Worm (Caenorhabditis elegans) whole organism, L2 larva: ENCODE measurements around the gene gtsf-1.
A peak's percentile ranks its signal among the peaks of the same experiment; 100 is the strongest.

Source experiments
- C34F6.9 ChIP-seq: fragments of 150-350 bp; optimal IDR thresholded peaks from 2 replicates; lab custom pipeline; 2014; ENCODE audit warnings: missing biosample characterization, missing genetic modification characterization
- F13H6.1 ChIP-seq: sonication (generic microtip); optimal IDR thresholded peaks from 2 replicates; lab custom pipeline; 2016; ENCODE audit warnings: missing genetic modification characterization, missing compliant biosample characterization
- R02D3.7 ChIP-seq: fragments of 150-350 bp; optimal IDR thresholded peaks from 2 replicates; lab custom pipeline; 2014; ENCODE audit warnings: missing biosample characterization, missing genetic modification characterization
- Y55F3AM.14 ChIP-seq: fragments of 200-800 bp; sonication (Bioruptor generic); optimal IDR thresholded peaks from 2 replicates; lab custom pipeline; 2018; ENCODE audit warnings: mild to moderate bottlenecking, missing genetic modification characterization, missing compliant biosample characterization
- ZK546.5 ChIP-seq: sonication (generic microtip); optimal IDR thresholded peaks from 2 replicates; lab custom pipeline; 2017; ENCODE audit warnings: missing biosample characterization, missing genetic modification characterization
- alr-1 ChIP-seq: fragments of 150-350 bp; optimal IDR thresholded peaks from 2 replicates; lab custom pipeline; 2014; ENCODE audit warnings: missing biosample characterization, missing genetic modification characterization
- aly-2 ChIP-seq: fragments of 150-350 bp; optimal IDR thresholded peaks from 2 replicates; lab custom pipeline; 2014; ENCODE audit warnings: missing biosample characterization, missing genetic modification characterization
- ama-1 ChIP-seq: fragments of 150-350 bp; optimal IDR thresholded peaks from 2 replicates; lab custom pipeline; 2018; ENCODE audit warnings: inconsistent platforms
- blmp-1 ChIP-seq: sonication (generic microtip); optimal IDR thresholded peaks from 2 replicates; lab custom pipeline; 2017; ENCODE audit warnings: missing genetic modification characterization, mild to moderate bottlenecking, missing compliant biosample characterization, antibody characterized with exemption, moderate library complexity; ENCODE audit not compliant: insufficient read depth
- ceh-16 ChIP-seq: fragments of 150-350 bp; optimal IDR thresholded peaks from 2 replicates; lab custom pipeline; 2014; ENCODE audit warnings: missing biosample characterization, missing genetic modification characterization
- ceh-82 ChIP-seq: fragments of 150-350 bp; optimal IDR thresholded peaks from 2 replicates; lab custom pipeline; 2014; ENCODE audit warnings: missing biosample characterization, missing genetic modification characterization
- crh-2 ChIP-seq: sonication (generic microtip); optimal IDR thresholded peaks from 2 replicates; lab custom pipeline; 2017; ENCODE audit warnings: missing biosample characterization, missing genetic modification characterization
- dmd-4 ChIP-seq: sonication (generic microtip); optimal IDR thresholded peaks from 2 replicates; lab custom pipeline; 2017; ENCODE audit warnings: missing biosample characterization, missing genetic modification characterization
- egl-27 ChIP-seq: sonication (generic microtip); optimal IDR thresholded peaks from 3 replicates; lab custom pipeline; 2017; ENCODE audit warnings: missing biosample characterization, missing genetic modification reagents, missing genetic modification characterization
- elt-1 ChIP-seq: fragments of 150-350 bp; optimal IDR thresholded peaks from 2 replicates; lab custom pipeline; 2014; ENCODE audit warnings: missing biosample characterization, missing genetic modification characterization
- elt-3 ChIP-seq: sonication (generic microtip); optimal IDR thresholded peaks from 2 replicates; lab custom pipeline; 2017; ENCODE audit warnings: missing biosample characterization, missing genetic modification characterization
- fos-1 ChIP-seq: fragments of 150-350 bp; optimal IDR thresholded peaks from 2 replicates; lab custom pipeline; 2014; ENCODE audit warnings: missing biosample characterization, missing genetic modification characterization
- gmeb-1 ChIP-seq: fragments of 150-350 bp; optimal IDR thresholded peaks from 2 replicates; lab custom pipeline; 2014; ENCODE audit warnings: missing biosample characterization, missing genetic modification characterization
- lin-11 ChIP-seq: fragments of 150-350 bp; sonication (generic microtip); optimal IDR thresholded peaks from 2 replicates; lab custom pipeline; 2014; ENCODE audit warnings: missing biosample characterization, missing genetic modification characterization, inconsistent platforms, mixed read lengths
- lin-13 ChIP-seq: fragments of 150-350 bp; optimal IDR thresholded peaks from 2 replicates; lab custom pipeline; 2014; ENCODE audit warnings: missing biosample characterization, missing genetic modification reagents, missing genetic modification characterization
- lin-39 ChIP-seq: fragments of 150-350 bp; optimal IDR thresholded peaks from 2 replicates; lab custom pipeline; 2014; ENCODE audit warnings: missing biosample characterization, missing genetic modification reagents, missing genetic modification characterization
- lsy-2 ChIP-seq, 2 experiments: fragments of 150-350 bp in 1 of 2; sonication (generic microtip) in 1 of 2; optimal IDR thresholded peaks; 2 replicates each; lab custom pipeline; 2014 to 2017; ENCODE audit warnings: missing biosample characterization in 2 of 2, missing genetic modification characterization in 2 of 2
- mab-5 ChIP-seq: fragments of 150-350 bp; optimal IDR thresholded peaks from 2 replicates; lab custom pipeline; 2014; ENCODE audit warnings: missing biosample characterization, missing genetic modification characterization
- mbf-1 ChIP-seq: sonication (generic microtip); optimal IDR thresholded peaks from 2 replicates; lab custom pipeline; 2017; ENCODE audit warnings: missing biosample characterization, missing genetic modification characterization
- mdl-1 ChIP-seq, 2 experiments: fragments of 150-350 bp in 1 of 2; sonication (generic microtip) in 1 of 2; optimal IDR thresholded peaks; 2 replicates each; lab custom pipeline; 2017; ENCODE audit warnings: missing biosample characterization in 2 of 2, missing genetic modification characterization in 2 of 2
- nhr-10 ChIP-seq: sonication (generic microtip); optimal IDR thresholded peaks from 2 replicates; lab custom pipeline; 2017; ENCODE audit warnings: missing biosample characterization, missing genetic modification characterization
- nhr-11 ChIP-seq: fragments of 150-350 bp; optimal IDR thresholded peaks from 2 replicates; lab custom pipeline; 2014; ENCODE audit warnings: missing biosample characterization, missing genetic modification characterization
- nhr-12 ChIP-seq: fragments of 150-350 bp; optimal IDR thresholded peaks from 2 replicates; lab custom pipeline; 2014; ENCODE audit warnings: missing biosample characterization, missing genetic modification characterization
- nhr-129 ChIP-seq: fragments of 150-350 bp; optimal IDR thresholded peaks from 2 replicates; lab custom pipeline; 2014; ENCODE audit warnings: missing biosample characterization, missing genetic modification characterization
- nhr-21 ChIP-seq: fragments of 150-350 bp; optimal IDR thresholded peaks from 2 replicates; lab custom pipeline; 2014; ENCODE audit warnings: missing biosample characterization, missing genetic modification characterization
- nhr-23 ChIP-seq: fragments of 150-350 bp; optimal IDR thresholded peaks from 2 replicates; lab custom pipeline; 2014; ENCODE audit warnings: missing biosample characterization, missing genetic modification reagents, missing genetic modification characterization
- nhr-237 ChIP-seq: fragments of 150-350 bp; optimal IDR thresholded peaks from 2 replicates; lab custom pipeline; 2014; ENCODE audit warnings: missing biosample characterization, missing genetic modification characterization
- nhr-25 ChIP-seq: fragments of 150-350 bp; sonication (generic microtip); optimal IDR thresholded peaks from 3 replicates; lab custom pipeline; 2014; ENCODE audit warnings: missing biosample characterization, missing genetic modification characterization
- nhr-6 ChIP-seq: fragments of 150-350 bp; optimal IDR thresholded peaks from 2 replicates; lab custom pipeline; 2014; ENCODE audit warnings: missing biosample characterization, missing genetic modification characterization
- nhr-77 ChIP-seq: fragments of 150-350 bp; optimal IDR thresholded peaks from 2 replicates; lab custom pipeline; 2014; ENCODE audit warnings: missing biosample characterization, missing genetic modification characterization
- peb-1 ChIP-seq: fragments of 150-350 bp; optimal IDR thresholded peaks from 2 replicates; lab custom pipeline; 2014; ENCODE audit warnings: missing biosample characterization, missing genetic modification characterization
- sem-4 ChIP-seq: fragments of 150-350 bp; optimal IDR thresholded peaks from 2 replicates; lab custom pipeline; 2014; ENCODE audit warnings: missing biosample characterization, missing genetic modification reagents, missing genetic modification characterization
- skn-1 ChIP-seq: sonication (generic microtip); optimal IDR thresholded peaks from 2 replicates; lab custom pipeline; 2017; ENCODE audit warnings: missing biosample characterization, missing genetic modification characterization
- sma-3 ChIP-seq: sonication (generic microtip); optimal IDR thresholded peaks from 2 replicates; lab custom pipeline; 2016; ENCODE audit warnings: missing genetic modification reagents, missing genetic modification characterization, missing compliant biosample characterization
- sma-9 ChIP-seq, 2 experiments: fragments of 150-350 bp in 1 of 2; sonication (generic microtip) in 1 of 2; optimal IDR thresholded peaks; 2 replicates each; lab custom pipeline; 2014 to 2016; ENCODE audit warnings: missing genetic modification characterization in 2 of 2, mild to moderate bottlenecking in 1 of 2, missing biosample characterization in 1 of 2, missing compliant biosample characterization in 1 of 2, missing genetic modification reagents in 1 of 2, moderate library complexity in 1 of 2
- snpc-4 ChIP-seq: fragments of 150-350 bp; optimal IDR thresholded peaks from 2 replicates; lab custom pipeline; 2014; ENCODE audit warnings: missing biosample characterization, missing genetic modification characterization
- unc-39 ChIP-seq: fragments of 150-350 bp; optimal IDR thresholded peaks from 2 replicates; lab custom pipeline; 2014; ENCODE audit warnings: missing biosample characterization, missing genetic modification characterization
- unc-55 ChIP-seq: fragments of 150-350 bp; sonication (generic microtip); optimal IDR thresholded peaks from 3 replicates; lab custom pipeline; 2014; ENCODE audit warnings: missing biosample characterization, missing genetic modification reagents, missing genetic modification characterization
- unc-62 ChIP-seq: fragments of 150-350 bp; optimal IDR thresholded peaks from 2 replicates; lab custom pipeline; 2014; ENCODE audit warnings: missing biosample characterization, missing genetic modification reagents, missing genetic modification characterization
- zag-1 ChIP-seq: fragments of 150-350 bp; optimal IDR thresholded peaks from 2 replicates; lab custom pipeline; 2014; ENCODE audit warnings: missing biosample characterization, missing genetic modification characterization
- ztf-1 ChIP-seq: fragments of 200-800 bp; sonication (Bioruptor generic); conservative IDR thresholded peaks from 2 replicates; pipeline ENCODE4 v1.3.6; 2022; ENCODE audit warnings: missing genetic modification characterization, missing compliant biosample characterization
- ztf-11 ChIP-seq: sonication (generic microtip); optimal IDR thresholded peaks from 2 replicates; lab custom pipeline; 2017; ENCODE audit warnings: missing biosample characterization, missing genetic modification characterization
- ztf-4 ChIP-seq: fragments of 150-350 bp; optimal IDR thresholded peaks from 2 replicates; lab custom pipeline; 2014; ENCODE audit warnings: missing biosample characterization, missing genetic modification characterization

The gtsf-1 gene

DNA sequence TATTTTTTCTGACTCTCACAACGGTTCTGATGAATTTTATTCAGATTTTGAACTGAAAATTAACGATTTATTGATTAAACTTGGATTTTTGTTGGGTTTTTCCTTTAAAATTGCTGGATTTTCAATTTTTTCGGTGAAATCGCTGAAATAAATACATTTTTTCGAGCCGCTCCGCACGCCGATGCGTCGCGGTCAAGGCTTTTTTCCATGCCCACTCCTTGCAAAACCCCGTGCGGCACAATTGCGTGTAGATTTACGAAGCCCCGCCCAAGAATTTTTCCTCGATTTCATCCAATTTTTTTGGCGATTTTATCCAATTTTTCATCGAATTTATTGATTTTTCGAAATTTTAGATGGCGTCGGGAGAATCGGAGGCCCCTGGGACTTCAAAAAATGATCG lies at the start of gene gtsf-1:
Gene gtsf-1 (plus strand): TSS at position 354 of the 400 bp plus-strand sequence.
- TF ChIP-seq Y55F3AM.14 (GFP tag; lab: Kevin White, UChicago) (peak; percentile 14), gmeb-1 (tag; lab: Kevin White, UChicago) (peak; percentile 72), nhr-129 (tag; lab: Kevin White, UChicago) (peak; percentile 75), snpc-4 (tag; lab: Kevin White, UChicago) (no peak), lin-11 (tag; lab: Kevin White, UChicago) (peak; percentile 77), aly-2 (tag; lab: Kevin White, UChicago) (no peak), skn-1 (peak; percentile 48), mab-5 (tag; lab: Kevin White, UChicago) (peak; percentile 52), F13H6.1 (tag; lab: Kevin White, UChicago) (peak; percentile 79), crh-2 (tag; lab: Kevin White, UChicago) (peak; percentile 71), fos-1 (no peak), peb-1 (no peak), elt-3 (tag; lab: Kevin White, UChicago) (no peak), mdl-1 (tag; optimal IDR thresholded peaks at IDR 0.05; lab: Kevin White, UChicago) (no peak), ceh-82 (tag; lab: Kevin White, UChicago) (peak; percentile 31), unc-39 (tag; lab: Kevin White, UChicago) (no peak), sma-3 (peak; percentile 79), ztf-1 (GFP tag; lab: Robert Waterston, UW) (no peak), elt-1 (tag; lab: Kevin White, UChicago) (no peak), ztf-11 (tag; lab: Kevin White, UChicago) (peak; percentile 24), lin-13 (peak; percentile 87), unc-55 (peak; percentile 89), egl-27 (tag; lab: Kevin White, UChicago) (peak; percentile 28), nhr-10 (tag; lab: Kevin White, UChicago) (no peak), sem-4 (tag; lab: Kevin White, UChicago) (no peak), alr-1 (tag; lab: Kevin White, UChicago) (no peak), lsy-2 (tag; optimal IDR thresholded peaks at IDR 0.05; lab: Kevin White, UChicago) (peak; percentile 65 to 85), C34F6.9 (peak; percentile 74), nhr-12 (tag; lab: Kevin White, UChicago) (no peak), nhr-6 (tag; lab: Kevin White, UChicago) (no peak), unc-62 (no peak), zag-1 (tag; lab: Kevin White, UChicago) (peak; percentile 29), sma-9 (GFP tag; optimal IDR thresholded peaks at IDR 0.05; lab: Kevin White, UChicago) (peak; percentile 64), sma-9 (tag; optimal IDR thresholded peaks at IDR 0.05; lab: Kevin White, UChicago) (no peak), blmp-1 (tag; lab: Kevin White, UChicago) (peak; percentile 28), nhr-25 (tag; lab: Kevin White, UChicago) (peak; percentile 84), nhr-21 (tag; lab: Kevin White, UChicago) (peak; percentile 52), ama-1 (lab: Kevin White, UChicago) (peak; percentile 54), mbf-1 (tag; lab: Kevin White, UChicago) (no peak), nhr-237 (tag; lab: Kevin White, UChicago) (peak; percentile 25), nhr-23 (tag; lab: Kevin White, UChicago) (no peak), ztf-4 (tag; lab: Kevin White, UChicago) (peak; percentile 57), dmd-4 (tag; lab: Kevin White, UChicago) (no peak), lin-39 (tag; lab: Kevin White, UChicago) (no peak), R02D3.7 (tag; lab: Kevin White, UChicago) (peak; percentile 91), nhr-11 (tag; lab: Kevin White, UChicago) (no peak), ZK546.5 (peak; percentile 23), ceh-16 (no peak), nhr-77 (tag; lab: Kevin White, UChicago) (no peak)
